Worm (Caenorhabditis elegans) whole organism, L2 larva: ENCODE measurements around the gene egrh-2.
A peak's percentile ranks its signal among the peaks of the same experiment; 100 is the strongest.

ENCODE experiments used
- C34F6.9 ChIP-seq: fragments of 150-350 bp; optimal IDR thresholded peaks from 2 replicates; lab custom pipeline; 2014; ENCODE audit warnings: missing biosample characterization, missing genetic modification characterization
- F13H6.1 ChIP-seq: sonication (generic microtip); optimal IDR thresholded peaks from 2 replicates; lab custom pipeline; 2016; ENCODE audit warnings: missing genetic modification characterization, missing compliant biosample characterization
- R02D3.7 ChIP-seq: fragments of 150-350 bp; optimal IDR thresholded peaks from 2 replicates; lab custom pipeline; 2014; ENCODE audit warnings: missing biosample characterization, missing genetic modification characterization
- Y55F3AM.14 ChIP-seq: fragments of 200-800 bp; sonication (Bioruptor generic); optimal IDR thresholded peaks from 2 replicates; lab custom pipeline; 2018; ENCODE audit warnings: mild to moderate bottlenecking, missing genetic modification characterization, missing compliant biosample characterization
- ZK546.5 ChIP-seq: sonication (generic microtip); optimal IDR thresholded peaks from 2 replicates; lab custom pipeline; 2017; ENCODE audit warnings: missing biosample characterization, missing genetic modification characterization
- alr-1 ChIP-seq: fragments of 150-350 bp; optimal IDR thresholded peaks from 2 replicates; lab custom pipeline; 2014; ENCODE audit warnings: missing biosample characterization, missing genetic modification characterization
- aly-2 ChIP-seq: fragments of 150-350 bp; optimal IDR thresholded peaks from 2 replicates; lab custom pipeline; 2014; ENCODE audit warnings: missing biosample characterization, missing genetic modification characterization
- ama-1 ChIP-seq: fragments of 150-350 bp; optimal IDR thresholded peaks from 2 replicates; lab custom pipeline; 2018; ENCODE audit warnings: inconsistent platforms
- blmp-1 ChIP-seq: sonication (generic microtip); optimal IDR thresholded peaks from 2 replicates; lab custom pipeline; 2017; ENCODE audit warnings: missing genetic modification characterization, mild to moderate bottlenecking, missing compliant biosample characterization, antibody characterized with exemption, moderate library complexity; ENCODE audit not compliant: insufficient read depth
- ceh-82 ChIP-seq: fragments of 150-350 bp; optimal IDR thresholded peaks from 2 replicates; lab custom pipeline; 2014; ENCODE audit warnings: missing biosample characterization, missing genetic modification characterization
- crh-2 ChIP-seq: sonication (generic microtip); optimal IDR thresholded peaks from 2 replicates; lab custom pipeline; 2017; ENCODE audit warnings: missing biosample characterization, missing genetic modification characterization
- dmd-4 ChIP-seq: sonication (generic microtip); optimal IDR thresholded peaks from 2 replicates; lab custom pipeline; 2017; ENCODE audit warnings: missing biosample characterization, missing genetic modification characterization
- egl-27 ChIP-seq: sonication (generic microtip); optimal IDR thresholded peaks from 3 replicates; lab custom pipeline; 2017; ENCODE audit warnings: missing biosample characterization, missing genetic modification reagents, missing genetic modification characterization
- elt-1 ChIP-seq: fragments of 150-350 bp; optimal IDR thresholded peaks from 2 replicates; lab custom pipeline; 2014; ENCODE audit warnings: missing biosample characterization, missing genetic modification characterization
- elt-3 ChIP-seq: sonication (generic microtip); optimal IDR thresholded peaks from 2 replicates; lab custom pipeline; 2017; ENCODE audit warnings: missing biosample characterization, missing genetic modification characterization
- fos-1 ChIP-seq: fragments of 150-350 bp; optimal IDR thresholded peaks from 2 replicates; lab custom pipeline; 2014; ENCODE audit warnings: missing biosample characterization, missing genetic modification characterization
- gmeb-1 ChIP-seq: fragments of 150-350 bp; optimal IDR thresholded peaks from 2 replicates; lab custom pipeline; 2014; ENCODE audit warnings: missing biosample characterization, missing genetic modification characterization
- lin-11 ChIP-seq: fragments of 150-350 bp; sonication (generic microtip); optimal IDR thresholded peaks from 2 replicates; lab custom pipeline; 2014; ENCODE audit warnings: missing biosample characterization, missing genetic modification characterization, inconsistent platforms, mixed read lengths
- lin-39 ChIP-seq: fragments of 150-350 bp; optimal IDR thresholded peaks from 2 replicates; lab custom pipeline; 2014; ENCODE audit warnings: missing biosample characterization, missing genetic modification reagents, missing genetic modification characterization
- lsy-2 ChIP-seq, 2 experiments: fragments of 150-350 bp in 1 of 2; sonication (generic microtip) in 1 of 2; optimal IDR thresholded peaks; 2 replicates each; lab custom pipeline; 2014 to 2017; ENCODE audit warnings: missing biosample characterization in 2 of 2, missing genetic modification characterization in 2 of 2
- mab-5 ChIP-seq: fragments of 150-350 bp; optimal IDR thresholded peaks from 2 replicates; lab custom pipeline; 2014; ENCODE audit warnings: missing biosample characterization, missing genetic modification characterization
- mbf-1 ChIP-seq: sonication (generic microtip); optimal IDR thresholded peaks from 2 replicates; lab custom pipeline; 2017; ENCODE audit warnings: missing biosample characterization, missing genetic modification characterization
- mdl-1 ChIP-seq, 2 experiments: fragments of 150-350 bp in 1 of 2; sonication (generic microtip) in 1 of 2; optimal IDR thresholded peaks; 2 replicates each; lab custom pipeline; 2017; ENCODE audit warnings: missing biosample characterization in 2 of 2, missing genetic modification characterization in 2 of 2
- nhr-11 ChIP-seq: fragments of 150-350 bp; optimal IDR thresholded peaks from 2 replicates; lab custom pipeline; 2014; ENCODE audit warnings: missing biosample characterization, missing genetic modification characterization
- nhr-12 ChIP-seq: fragments of 150-350 bp; optimal IDR thresholded peaks from 2 replicates; lab custom pipeline; 2014; ENCODE audit warnings: missing biosample characterization, missing genetic modification characterization
- nhr-129 ChIP-seq: fragments of 150-350 bp; optimal IDR thresholded peaks from 2 replicates; lab custom pipeline; 2014; ENCODE audit warnings: missing biosample characterization, missing genetic modification characterization
- nhr-21 ChIP-seq: fragments of 150-350 bp; optimal IDR thresholded peaks from 2 replicates; lab custom pipeline; 2014; ENCODE audit warnings: missing biosample characterization, missing genetic modification characterization
- nhr-23 ChIP-seq: fragments of 150-350 bp; optimal IDR thresholded peaks from 2 replicates; lab custom pipeline; 2014; ENCODE audit warnings: missing biosample characterization, missing genetic modification reagents, missing genetic modification characterization
- nhr-237 ChIP-seq: fragments of 150-350 bp; optimal IDR thresholded peaks from 2 replicates; lab custom pipeline; 2014; ENCODE audit warnings: missing biosample characterization, missing genetic modification characterization
- nhr-25 ChIP-seq: fragments of 150-350 bp; sonication (generic microtip); optimal IDR thresholded peaks from 3 replicates; lab custom pipeline; 2014; ENCODE audit warnings: missing biosample characterization, missing genetic modification characterization
- nhr-6 ChIP-seq: fragments of 150-350 bp; optimal IDR thresholded peaks from 2 replicates; lab custom pipeline; 2014; ENCODE audit warnings: missing biosample characterization, missing genetic modification characterization
- nhr-77 ChIP-seq: fragments of 150-350 bp; optimal IDR thresholded peaks from 2 replicates; lab custom pipeline; 2014; ENCODE audit warnings: missing biosample characterization, missing genetic modification characterization
- peb-1 ChIP-seq: fragments of 150-350 bp; optimal IDR thresholded peaks from 2 replicates; lab custom pipeline; 2014; ENCODE audit warnings: missing biosample characterization, missing genetic modification characterization
- skn-1 ChIP-seq: sonication (generic microtip); optimal IDR thresholded peaks from 2 replicates; lab custom pipeline; 2017; ENCODE audit warnings: missing biosample characterization, missing genetic modification characterization
- sma-3 ChIP-seq: sonication (generic microtip); optimal IDR thresholded peaks from 2 replicates; lab custom pipeline; 2016; ENCODE audit warnings: missing genetic modification reagents, missing genetic modification characterization, missing compliant biosample characterization
- sma-9 ChIP-seq, 2 experiments: fragments of 150-350 bp in 1 of 2; sonication (generic microtip) in 1 of 2; optimal IDR thresholded peaks; 2 replicates each; lab custom pipeline; 2014 to 2016; ENCODE audit warnings: missing genetic modification characterization in 2 of 2, mild to moderate bottlenecking in 1 of 2, missing biosample characterization in 1 of 2, missing compliant biosample characterization in 1 of 2, missing genetic modification reagents in 1 of 2, moderate library complexity in 1 of 2
- snpc-4 ChIP-seq: fragments of 150-350 bp; optimal IDR thresholded peaks from 2 replicates; lab custom pipeline; 2014; ENCODE audit warnings: missing biosample characterization, missing genetic modification characterization
- unc-39 ChIP-seq: fragments of 150-350 bp; optimal IDR thresholded peaks from 2 replicates; lab custom pipeline; 2014; ENCODE audit warnings: missing biosample characterization, missing genetic modification characterization
- unc-55 ChIP-seq: fragments of 150-350 bp; sonication (generic microtip); optimal IDR thresholded peaks from 3 replicates; lab custom pipeline; 2014; ENCODE audit warnings: missing biosample characterization, missing genetic modification reagents, missing genetic modification characterization
- unc-62 ChIP-seq: fragments of 150-350 bp; optimal IDR thresholded peaks from 2 replicates; lab custom pipeline; 2014; ENCODE audit warnings: missing biosample characterization, missing genetic modification reagents, missing genetic modification characterization
- zag-1 ChIP-seq: fragments of 150-350 bp; optimal IDR thresholded peaks from 2 replicates; lab custom pipeline; 2014; ENCODE audit warnings: missing biosample characterization, missing genetic modification characterization
- ztf-1 ChIP-seq: fragments of 200-800 bp; sonication (Bioruptor generic); conservative IDR thresholded peaks from 2 replicates; pipeline ENCODE4 v1.3.6; 2022; ENCODE audit warnings: missing genetic modification characterization, missing compliant biosample characterization
- ztf-11 ChIP-seq: sonication (generic microtip); optimal IDR thresholded peaks from 2 replicates; lab custom pipeline; 2017; ENCODE audit warnings: missing biosample characterization, missing genetic modification characterization

The egrh-2 gene

DNA sequence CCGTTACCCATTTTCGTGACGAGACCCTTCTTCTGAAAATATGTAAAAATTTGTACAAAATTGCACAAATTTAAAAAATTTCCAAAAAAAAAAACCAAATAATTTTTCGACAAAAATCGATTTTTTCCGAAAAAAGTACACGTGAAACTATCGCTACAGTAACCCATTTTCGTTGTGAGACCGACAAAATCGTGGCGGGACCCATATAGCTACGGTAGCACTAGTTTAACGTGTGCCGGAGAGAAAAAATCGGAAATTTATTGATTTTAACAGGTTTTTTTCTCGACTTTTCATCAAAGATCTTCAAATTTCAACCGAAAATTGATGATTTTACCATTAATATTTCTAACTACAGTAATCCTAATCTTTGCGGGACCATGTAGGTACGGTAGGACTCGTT lies 30.1 kb downstream of the egrh-2 start:
- TF ChIP-seq zag-1 (tag; lab: Kevin White, UChicago), result no peak
- TF ChIP-seq nhr-11 (tag; lab: Kevin White, UChicago), result no peak
- TF ChIP-seq skn-1, result no peak
- TF ChIP-seq ceh-82, result no peak
- TF ChIP-seq nhr-25, result no peak
- TF ChIP-seq elt-1 (tag; lab: Kevin White, UChicago), result no peak
- no peak for TF ChIP-seq mab-5 (tag; lab: Kevin White, UChicago)
- no peak for TF ChIP-seq lsy-2 (tag; optimal IDR thresholded peaks at IDR 0.05; lab: Kevin White, UChicago)
- no peak for TF ChIP-seq aly-2 (tag; lab: Kevin White, UChicago)
- no peak for TF ChIP-seq crh-2 (tag; lab: Kevin White, UChicago)
- no peak for TF ChIP-seq dmd-4 (tag; lab: Kevin White, UChicago)
- TF ChIP-seq snpc-4 (tag; lab: Kevin White, UChicago), result no peak
- no peak for TF ChIP-seq unc-39 (tag; lab: Kevin White, UChicago)
- TF ChIP-seq Y55F3AM.14 (GFP tag; lab: Kevin White, UChicago), result no peak
- TF ChIP-seq peb-1 (tag; lab: Kevin White, UChicago), result no peak
- TF ChIP-seq R02D3.7 (tag; lab: Kevin White, UChicago), result no peak
- TF ChIP-seq ztf-11 (tag; lab: Kevin White, UChicago), result no peak
- no peak for TF ChIP-seq fos-1 (tag; lab: Kevin White, UChicago)

DNA sequence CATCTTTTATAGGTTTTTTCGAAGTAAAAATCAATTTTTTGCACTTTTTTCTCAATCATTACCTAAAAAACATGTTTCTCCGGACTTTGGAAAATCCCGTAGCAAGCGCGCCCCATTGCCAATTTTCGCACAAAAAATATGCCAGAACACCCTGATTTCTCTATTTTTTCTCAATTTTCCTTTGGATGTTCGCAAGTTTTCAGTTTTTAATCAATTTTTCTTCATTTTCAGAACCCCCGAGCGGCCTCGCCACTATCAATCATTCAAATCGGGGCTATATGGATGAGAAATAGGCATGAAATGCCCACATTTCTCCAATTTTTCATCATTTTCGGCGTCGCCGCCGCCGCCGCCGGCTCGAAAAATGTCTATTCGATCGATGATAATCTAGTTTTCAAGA lies 31.0 kb downstream of the egrh-2 start, which contains the start of gene plx-1:
Gene plx-1 (plus strand): TSS at position 301 of the 400 bp plus-strand sequence.
- no peak for TF ChIP-seq R02D3.7 (tag; lab: Kevin White, UChicago)
- TF ChIP-seq C34F6.9, result no peak
- no peak for TF ChIP-seq nhr-77 (tag; lab: Kevin White, UChicago)
- TF ChIP-seq alr-1 (tag; lab: Kevin White, UChicago), result no peak
- TF ChIP-seq snpc-4 (tag; lab: Kevin White, UChicago), result no peak
- no peak for TF ChIP-seq mbf-1 (tag; lab: Kevin White, UChicago)
- TF ChIP-seq skn-1, result no peak
- no peak for TF ChIP-seq Y55F3AM.14 (GFP tag; lab: Kevin White, UChicago)
- TF ChIP-seq unc-62 (GFP tag; lab: Kevin White, UChicago), result no peak
- TF ChIP-seq nhr-25, result no peak
- TF ChIP-seq F13H6.1 (tag; lab: Kevin White, UChicago), result no peak
- no peak for TF ChIP-seq sma-9 (GFP tag; optimal IDR thresholded peaks at IDR 0.05; lab: Kevin White, UChicago)
- no peak for TF ChIP-seq sma-9 (tag; optimal IDR thresholded peaks at IDR 0.05; lab: Kevin White, UChicago)
- no peak for TF ChIP-seq aly-2 (tag; lab: Kevin White, UChicago)
- no peak for TF ChIP-seq blmp-1 (tag; lab: Kevin White, UChicago)
- no peak for TF ChIP-seq ztf-11 (tag; lab: Kevin White, UChicago)
- TF ChIP-seq mab-5 (tag; lab: Kevin White, UChicago), result no peak
- no peak for TF ChIP-seq fos-1 (tag; lab: Kevin White, UChicago)
- TF ChIP-seq nhr-129 (tag; lab: Kevin White, UChicago), result no peak
- no peak for TF ChIP-seq nhr-11 (tag; lab: Kevin White, UChicago)

ce11 chrIV:957820-958219 lies 32.4 kb downstream of the egrh-2 start:
- TF ChIP-seq dmd-4 (tag; lab: Kevin White, UChicago) (no peak), lsy-2 (tag; optimal IDR thresholded peaks at IDR 0.05; lab: Kevin White, UChicago) (peak in 1 of 2 experiments; percentile 72), ZK546.5 (tag; lab: Kevin White, UChicago) (no peak), nhr-6 (peak; percentile 28), ceh-82 (no peak), fos-1 (tag; lab: Kevin White, UChicago) (peak; percentile 94), nhr-12 (tag; lab: Kevin White, UChicago) (no peak), mdl-1 (tag; optimal IDR thresholded peaks at IDR 0.05; lab: Kevin White, UChicago) (peak in 1 of 2 experiments; percentile 22), ama-1 (no peak), mbf-1 (tag; lab: Kevin White, UChicago) (no peak), nhr-11 (tag; lab: Kevin White, UChicago) (no peak), Y55F3AM.14 (GFP tag; lab: Kevin White, UChicago) (peak; percentile 19), nhr-237 (tag; lab: Kevin White, UChicago) (no peak), elt-3 (tag; lab: Kevin White, UChicago) (no peak), aly-2 (tag; lab: Kevin White, UChicago) (no peak), nhr-21 (peak; percentile 16), elt-1 (tag; lab: Kevin White, UChicago) (no peak), nhr-23 (tag; lab: Kevin White, UChicago) (no peak), nhr-25 (peak; percentile 92), gmeb-1 (tag; lab: Kevin White, UChicago) (peak; percentile 52), ztf-11 (tag; lab: Kevin White, UChicago) (no peak), unc-39 (tag; lab: Kevin White, UChicago) (no peak), unc-62 (GFP tag; lab: Kevin White, UChicago) (no peak), snpc-4 (tag; lab: Kevin White, UChicago) (peak; percentile 21), lin-11 (tag; lab: Kevin White, UChicago) (no peak), C34F6.9 (peak; percentile 52), sma-3 (GFP tag; lab: Kevin White, UChicago) (peak; percentile 75), sma-9 (GFP tag; optimal IDR thresholded peaks at IDR 0.05; lab: Kevin White, UChicago) (no peak), sma-9 (tag; optimal IDR thresholded peaks at IDR 0.05; lab: Kevin White, UChicago) (no peak), peb-1 (tag; lab: Kevin White, UChicago) (no peak), ztf-1 (GFP tag; lab: Robert Waterston, UW) (no peak), blmp-1 (tag; lab: Kevin White, UChicago) (peak; percentile 31), F13H6.1 (tag; lab: Kevin White, UChicago) (peak; percentile 72), unc-55 (GFP tag; lab: Kevin White, UChicago) (no peak), egl-27 (peak; percentile 9), alr-1 (tag; lab: Kevin White, UChicago) (no peak), nhr-129 (tag; lab: Kevin White, UChicago) (peak; percentile 78), lin-39 (no peak), skn-1 (no peak), R02D3.7 (tag; lab: Kevin White, UChicago) (no peak), nhr-77 (tag; lab: Kevin White, UChicago) (no peak)
